Fruit fly (Drosophila melanogaster) whole organism, embryonic: ENCODE results near the gene CG11085.
A peak's percentile ranks its signal among the peaks of the same experiment; 100 is the strongest.

ENCODE experiments used
- Blimp-1 ChIP-seq: fragments of 200-800 bp; sonication (Bioruptor generic); optimal IDR thresholded peaks from 3 replicates; lab custom pipeline; 2018; ENCODE audit warnings: missing biosample characterization, missing genetic modification characterization, mild to moderate bottlenecking, moderate library complexity, missing genetic modification reagents
- CG1603 ChIP-seq: fragments of 200-800 bp; sonication (Bioruptor generic); optimal IDR thresholded peaks from 2 replicates; lab custom pipeline; 2019; ENCODE audit warnings: missing biosample characterization, mild to moderate bottlenecking, missing genetic modification characterization, moderate library complexity
- CG3407 ChIP-seq: fragments of 200-800 bp; sonication (Bioruptor generic); optimal IDR thresholded peaks from 2 replicates; lab custom pipeline; 2018; ENCODE audit warnings: missing biosample characterization, mild to moderate bottlenecking, missing genetic modification characterization
- Dek ChIP-seq: fragments of 200-800 bp; sonication (Bioruptor generic); optimal IDR thresholded peaks from 3 replicates; lab custom pipeline; 2019; ENCODE audit warnings: missing biosample characterization, mild to moderate bottlenecking, missing genetic modification characterization, moderate library complexity
- en ChIP-seq: fragments of 200-800 bp; sonication (Bioruptor generic); optimal IDR thresholded peaks from 2 replicates; lab custom pipeline; 2016; ENCODE audit warnings: missing biosample characterization, missing genetic modification characterization

DNA sequence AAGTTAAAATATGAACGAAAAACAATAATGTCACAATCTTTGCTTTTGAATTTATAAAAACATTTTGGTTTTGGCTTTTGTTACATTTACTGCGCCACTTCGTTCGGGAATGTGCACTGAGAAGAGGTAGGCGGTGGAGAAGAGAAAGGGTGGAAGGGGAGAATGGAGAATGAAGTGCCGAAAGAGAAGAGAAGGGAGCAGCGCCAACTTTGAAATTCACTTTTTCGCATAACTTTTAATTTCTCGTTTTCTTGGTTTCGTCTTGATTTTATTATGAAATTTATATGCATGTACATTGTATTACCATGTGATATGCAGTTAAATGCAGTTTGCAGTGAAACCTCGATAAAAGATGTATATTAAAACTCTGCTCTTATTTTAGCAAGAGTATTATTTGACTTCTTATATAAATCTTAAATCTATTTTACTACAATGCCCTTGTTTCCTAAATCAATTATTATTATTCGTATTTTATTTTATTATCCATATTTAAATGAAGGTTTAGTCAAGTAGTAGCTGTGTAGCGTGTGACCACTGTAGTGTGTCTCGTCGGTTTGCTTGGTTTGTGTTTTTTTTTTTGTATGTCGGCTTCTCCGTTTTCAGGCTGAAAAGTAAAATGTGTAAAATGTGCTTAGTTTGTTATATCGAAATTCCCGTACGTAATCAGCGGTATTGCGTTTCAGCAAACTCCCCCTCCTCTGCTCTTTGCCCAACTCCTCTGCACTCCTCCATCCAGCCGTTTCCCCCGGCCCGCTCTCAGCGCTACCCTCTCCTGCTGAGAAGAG lies 46.8 kb downstream of the CG11085 start:
- no peak for TF ChIP-seq Dek (tag; lab: Kevin White, UChicago)
- no peak for TF ChIP-seq CG3407 (GFP tag; lab: Kevin White, UChicago)
- TF ChIP-seq Blimp-1 (GFP tag; lab: Kevin White, UChicago): peak; percentile 26
- no peak for TF ChIP-seq en (GFP tag; lab: Kevin White, UChicago)
- TF ChIP-seq CG1603 (tag; lab: Kevin White, UChicago): no peak
